Fruit fly (Drosophila melanogaster): Measurements from ENCODE around the gene CG2691.

The CG2691 gene

dm6 chrX:13644696-13645393, 20.6 kb upstream of the CG2691 start:
- TF ChIP-seq Mio (GFP tag; optimal IDR thresholded peaks at IDR 0.05), result no peak
- TF ChIP-seq usp (GFP tag; optimal IDR thresholded peaks at IDR 0.05), result no peak
- no peak for TF ChIP-seq lola (GFP tag; optimal IDR thresholded peaks at IDR 0.05)
- TF ChIP-seq psq (GFP tag; optimal IDR thresholded peaks at IDR 0.05), result peak; percentile 40
- no peak for TF ChIP-seq dl (GFP tag; optimal IDR thresholded peaks at IDR 0.05; ENCODE audit: insufficient read depth in 1 of 2, partially characterized antibody in 2 of 2)
- TF ChIP-seq Hr83 (GFP tag; optimal IDR thresholded peaks at IDR 0.05; ENCODE audit: poor library complexity, severe bottlenecking), result no peak
- TF ChIP-seq br (GFP tag; optimal IDR thresholded peaks at IDR 0.05), result no peak
- TF ChIP-seq Jra (GFP tag; optimal IDR thresholded peaks at IDR 0.05), result no peak
- no peak for TF ChIP-seq sage (GFP tag; optimal IDR thresholded peaks at IDR 0.05)
- TF ChIP-seq Rel (GFP tag; optimal IDR thresholded peaks at IDR 0.05), result no peak
- TF ChIP-seq Rel (tag; optimal IDR thresholded peaks at IDR 0.05), result no peak
- TF ChIP-seq Hnf4 (GFP tag; optimal IDR thresholded peaks at IDR 0.05), result peak; percentile 58
- peak; percentile 19 for TF ChIP-seq CrebA (GFP tag; optimal IDR thresholded peaks at IDR 0.05; ENCODE audit: borderline replicate concordance)
- TF ChIP-seq woc (GFP tag; optimal IDR thresholded peaks at IDR 0.05), result no peak
- TF ChIP-seq sv (GFP tag; optimal IDR thresholded peaks at IDR 0.05), result no peak
- TF ChIP-seq dmrt93B (GFP tag; optimal IDR thresholded peaks at IDR 0.05), result no peak
- TF ChIP-seq Abd-B (GFP tag; optimal IDR thresholded peaks at IDR 0.05), result no peak
- no peak for TF ChIP-seq pan (optimal IDR thresholded peaks at IDR 0.05)
- no peak for TF ChIP-seq GATAd (GFP tag; optimal IDR thresholded peaks at IDR 0.05)
- TF ChIP-seq OdsH (GFP tag; optimal IDR thresholded peaks at IDR 0.05), result no peak
- TF ChIP-seq CG9705 (GFP tag; optimal IDR thresholded peaks at IDR 0.05), result no peak
- no peak for TF ChIP-seq foxo (GFP tag; optimal IDR thresholded peaks at IDR 0.05)
- TF ChIP-seq rgr (GFP tag; optimal IDR thresholded peaks at IDR 0.05), result no peak
- TF ChIP-seq h (GFP tag; optimal IDR thresholded peaks at IDR 0.05), result no peak
- no peak for TF ChIP-seq CG32264 (GFP tag; optimal IDR thresholded peaks at IDR 0.05)
- TF ChIP-seq dsf (GFP tag; optimal IDR thresholded peaks at IDR 0.05; ENCODE audit: borderline replicate concordance), result no peak
- TF ChIP-seq jim (GFP tag; optimal IDR thresholded peaks at IDR 0.05), result no peak
- no peak for TF ChIP-seq Hr78 (GFP tag; optimal IDR thresholded peaks at IDR 0.05)

- TF ChIP-seq Hr83 (GFP tag; optimal IDR thresholded peaks at IDR 0.05; ENCODE audit: poor library complexity, severe bottlenecking) (no peak), CrebA (GFP tag; optimal IDR thresholded peaks at IDR 0.05; ENCODE audit: borderline replicate concordance) (no peak), HLH106 (tag; optimal IDR thresholded peaks at IDR 0.05) (peak; percentile 27), Abd-B (GFP tag; optimal IDR thresholded peaks at IDR 0.05) (no peak), GATAd (GFP tag; optimal IDR thresholded peaks at IDR 0.05) (no peak), foxo (GFP tag; optimal IDR thresholded peaks at IDR 0.05) (peak in 1 of 2 experiments; percentile 76), Dfd (GFP tag; optimal IDR thresholded peaks at IDR 0.05) (no peak), CG9705 (GFP tag; optimal IDR thresholded peaks at IDR 0.05) (no peak), psq (GFP tag; optimal IDR thresholded peaks at IDR 0.05) (peak; percentile 16), sv (GFP tag; optimal IDR thresholded peaks at IDR 0.05) (no peak), h (GFP tag; optimal IDR thresholded peaks at IDR 0.05) (peak; percentile 70), sage (GFP tag; optimal IDR thresholded peaks at IDR 0.05) (no peak), CG32264 (GFP tag; optimal IDR thresholded peaks at IDR 0.05) (no peak), ey (GFP tag; optimal IDR thresholded peaks at IDR 0.05) (peak; percentile 55), rgr (GFP tag; optimal IDR thresholded peaks at IDR 0.05) (peak; percentile 62), lola (GFP tag; optimal IDR thresholded peaks at IDR 0.05) (no peak), Dif (GFP tag; optimal IDR thresholded peaks at IDR 0.05; ENCODE audit: partially characterized antibody) (no peak), woc (GFP tag; optimal IDR thresholded peaks at IDR 0.05) (peak; percentile 17), dsf (GFP tag; optimal IDR thresholded peaks at IDR 0.05; ENCODE audit: borderline replicate concordance) (no peak), Jra (GFP tag; optimal IDR thresholded peaks at IDR 0.05) (no peak), Hr78 (GFP tag; optimal IDR thresholded peaks at IDR 0.05) (no peak), Vsx2 (GFP tag; optimal IDR thresholded peaks at IDR 0.05; ENCODE audit: partially characterized antibody) (no peak), jim (GFP tag; optimal IDR thresholded peaks at IDR 0.05) (no peak), dl (GFP tag; optimal IDR thresholded peaks at IDR 0.05; ENCODE audit: insufficient read depth in 1 of 2, partially characterized antibody in 2 of 2) (no peak), OdsH (GFP tag; optimal IDR thresholded peaks at IDR 0.05) (peak; percentile 60), tai (GFP tag; optimal IDR thresholded peaks at IDR 0.05) (no peak), fru (GFP tag; optimal IDR thresholded peaks at IDR 0.05) (peak; percentile 66), brk (GFP tag; optimal IDR thresholded peaks at IDR 0.05) (peak; percentile 16), N (GFP tag; optimal IDR thresholded peaks at IDR 0.05) (no peak), Sp1 (GFP tag; optimal IDR thresholded peaks at IDR 0.05) (peak; percentile 25), Hnf4 (GFP tag; optimal IDR thresholded peaks at IDR 0.05) (peak; percentile 23), Mio (GFP tag; optimal IDR thresholded peaks at IDR 0.05) (no peak), br (GFP tag; optimal IDR thresholded peaks at IDR 0.05) (peak; percentile 38), usp (GFP tag; optimal IDR thresholded peaks at IDR 0.05) (no peak), dmrt93B (GFP tag; optimal IDR thresholded peaks at IDR 0.05) (peak; percentile 19), Rel (GFP tag; optimal IDR thresholded peaks at IDR 0.05) (no peak), Rel (tag; optimal IDR thresholded peaks at IDR 0.05) (no peak), pan (optimal IDR thresholded peaks at IDR 0.05) (no peak), Myc (optimal IDR thresholded peaks at IDR 0.05) (no peak)
These were observed 19.8 kb upstream of the CG2691 start for dm6 chrX:13643961-13644360.
